Fruit fly (Drosophila melanogaster) whole organism, embryonic: ENCODE data around the gene CG13031.
A peak's percentile ranks its signal among the peaks of the same experiment; 100 is the strongest.

ENCODE experiments used
- Ada2b ChIP-seq: fragments of 200-800 bp; sonication (Bioruptor generic); IDR thresholded peaks from 2 replicates; pipeline ENCODE4 v1.3.6; 2022; ENCODE audit warnings: missing biosample characterization, missing genetic modification characterization
- Atf-2 ChIP-seq: fragments of 200-800 bp; sonication (Bioruptor generic); optimal IDR thresholded peaks from 2 replicates; lab custom pipeline; 2016; ENCODE audit warnings: missing biosample characterization, missing genetic modification characterization
- Atf6 ChIP-seq: fragments of 200-800 bp; sonication (Bioruptor generic); IDR thresholded peaks from 2 replicates; pipeline ENCODE4 v1.3.6; 2022; ENCODE audit warnings: missing biosample characterization, missing genetic modification characterization
- CG10462 ChIP-seq: fragments of 200-800 bp; sonication (Bioruptor generic); optimal IDR thresholded peaks from 2 replicates; lab custom pipeline; 2016; ENCODE audit warnings: missing biosample characterization, missing genetic modification characterization
- CG10959 ChIP-seq: fragments of 200-800 bp; sonication (Bioruptor generic); IDR thresholded peaks from 2 replicates; pipeline ENCODE4 v1.3.6; 2022; ENCODE audit warnings: missing biosample characterization, missing genetic modification characterization
- CG11695 ChIP-seq: fragments of 200-800 bp; sonication (Bioruptor generic); IDR thresholded peaks from 3 replicates; pipeline ENCODE4 v1.3.6; 2022; ENCODE audit warnings: missing biosample characterization, missing genetic modification characterization
- CG11723 ChIP-seq: fragments of 200-800 bp; sonication (Bioruptor generic); optimal IDR thresholded peaks from 2 replicates; lab custom pipeline; 2017; ENCODE audit warnings: missing biosample characterization, mild to moderate bottlenecking, missing genetic modification characterization
- CG32767 ChIP-seq: fragments of 200-800 bp; sonication (Bioruptor generic); IDR thresholded peaks from 2 replicates; pipeline ENCODE4 v1.3.6; 2022; ENCODE audit warnings: missing biosample characterization, missing genetic modification characterization
- CG32772 ChIP-seq: fragments of 200-800 bp; sonication (Bioruptor generic); IDR thresholded peaks from 2 replicates; pipeline ENCODE4 v1.3.6; 2022; ENCODE audit warnings: missing biosample characterization, missing genetic modification characterization
- CG34224 ChIP-seq: fragments of 200-800 bp; sonication (Bioruptor generic); IDR thresholded peaks from 3 replicates; pipeline ENCODE4 v1.3.6; 2022; ENCODE audit warnings: missing biosample characterization, missing genetic modification characterization; ENCODE audit not compliant: partially characterized antibody
- CG3838 ChIP-seq: fragments of 200-800 bp; sonication (Bioruptor generic); optimal IDR thresholded peaks from 3 replicates; lab custom pipeline; 2016; ENCODE audit warnings: missing biosample characterization, missing genetic modification characterization
- CG4424 ChIP-seq: fragments of 200-800 bp; sonication (Bioruptor generic); optimal IDR thresholded peaks from 3 replicates; lab custom pipeline; 2016; ENCODE audit warnings: missing biosample characterization, missing genetic modification characterization
- CG5180 ChIP-seq: fragments of 200-800 bp; sonication (Bioruptor generic); optimal IDR thresholded peaks from 3 replicates; lab custom pipeline; 2017; ENCODE audit warnings: missing biosample characterization, missing genetic modification characterization, mild to moderate bottlenecking, moderate library complexity, missing genetic modification reagents
- CG6272 ChIP-seq: fragments of 200-800 bp; sonication (Bioruptor generic); IDR thresholded peaks from 2 replicates; pipeline ENCODE4 v1.3.6; 2022; ENCODE audit warnings: missing biosample characterization, missing genetic modification characterization
- CG7271 ChIP-seq: fragments of 200-800 bp; sonication (Bioruptor generic); optimal IDR thresholded peaks from 2 replicates; lab custom pipeline; 2018; ENCODE audit warnings: missing biosample characterization, mild to moderate bottlenecking, missing genetic modification characterization, moderate library complexity
- CG8089 ChIP-seq: fragments of 200-800 bp; sonication (Bioruptor generic); optimal IDR thresholded peaks from 3 replicates; lab custom pipeline; 2016; ENCODE audit warnings: missing biosample characterization, missing genetic modification characterization
- CG9215 ChIP-seq: fragments of 200-800 bp; sonication (Bioruptor generic); IDR thresholded peaks from 2 replicates; pipeline ENCODE4 v1.3.6; 2022; ENCODE audit warnings: missing biosample characterization, missing genetic modification characterization
- CG9437 ChIP-seq: fragments of 200-800 bp; sonication (Bioruptor generic); optimal IDR thresholded peaks from 2 replicates; lab custom pipeline; 2018; ENCODE audit warnings: missing biosample characterization, mild to moderate bottlenecking, missing genetic modification characterization
- CrebB ChIP-seq: fragments of 200-800 bp; sonication (Bioruptor generic); optimal IDR thresholded peaks from 3 replicates; lab custom pipeline; 2018; ENCODE audit warnings: missing biosample characterization, mild to moderate bottlenecking, missing genetic modification characterization
- D19A ChIP-seq: fragments of 200-800 bp; optimal IDR thresholded peaks from 3 replicates; lab custom pipeline; 2019; ENCODE audit warnings: missing biosample characterization, mild to moderate bottlenecking, missing genetic modification characterization, moderate library complexity
- E2f2 ChIP-seq: fragments of 200-800 bp; sonication (Bioruptor generic); IDR thresholded peaks from 2 replicates; pipeline ENCODE4 v1.3.6; 2022; ENCODE audit warnings: missing biosample characterization, missing genetic modification characterization
- Fer3 ChIP-seq: fragments of 200-800 bp; sonication (Bioruptor generic); optimal IDR thresholded peaks from 2 replicates; lab custom pipeline; 2018; ENCODE audit warnings: missing biosample characterization, mild to moderate bottlenecking, missing genetic modification characterization, moderate library complexity
- Neu2 ChIP-seq: fragments of 200-800 bp; sonication (Bioruptor generic); optimal IDR thresholded peaks from 3 replicates; lab custom pipeline; 2016; ENCODE audit warnings: missing biosample characterization, missing genetic modification characterization, borderline replicate concordance
- ac ChIP-seq: fragments of 200-800 bp; sonication (Bioruptor generic); optimal IDR thresholded peaks from 3 replicates; lab custom pipeline; 2017; ENCODE audit warnings: missing biosample characterization, mild to moderate bottlenecking, missing genetic modification characterization
- az2 ChIP-seq: fragments of 200-800 bp; sonication (Bioruptor generic); optimal IDR thresholded peaks from 3 replicates; lab custom pipeline; 2016; ENCODE audit warnings: missing biosample characterization, missing genetic modification characterization
- btn ChIP-seq: fragments of 200-800 bp; sonication (Bioruptor generic); optimal IDR thresholded peaks from 2 replicates; lab custom pipeline; 2016; ENCODE audit warnings: missing biosample characterization, missing genetic modification characterization
- dan ChIP-seq: fragments of 200-800 bp; sonication (Bioruptor generic); IDR thresholded peaks from 2 replicates; pipeline ENCODE4 v1.3.6; 2022; ENCODE audit warnings: missing biosample characterization, missing genetic modification characterization
- dmrt11E ChIP-seq: fragments of 200-800 bp; sonication (Bioruptor generic); optimal IDR thresholded peaks from 3 replicates; lab custom pipeline; 2018; ENCODE audit warnings: missing biosample characterization, mild to moderate bottlenecking, missing genetic modification characterization, moderate library complexity
- dmrt99B ChIP-seq: fragments of 200-800 bp; sonication (Bioruptor generic); optimal IDR thresholded peaks from 2 replicates; lab custom pipeline; 2018; ENCODE audit warnings: missing biosample characterization, mild to moderate bottlenecking, missing genetic modification characterization, moderate library complexity
- gcm2 ChIP-seq: fragments of 200-800 bp; sonication (Bioruptor generic); optimal IDR thresholded peaks from 2 replicates; lab custom pipeline; 2016; ENCODE audit warnings: missing biosample characterization, missing genetic modification characterization
- grn ChIP-seq: fragments of 200-800 bp; sonication (Bioruptor generic); optimal IDR thresholded peaks from 3 replicates; lab custom pipeline; 2017; ENCODE audit warnings: missing biosample characterization, missing genetic modification characterization
- inv ChIP-seq: fragments of 200-800 bp; sonication (Bioruptor generic); IDR thresholded peaks from 2 replicates; pipeline ENCODE4 v1.3.6; 2022; ENCODE audit warnings: missing biosample characterization, missing genetic modification characterization; ENCODE audit not compliant: partially characterized antibody
- lilli ChIP-seq: fragments of 200-800 bp; sonication (Bioruptor generic); optimal IDR thresholded peaks from 3 replicates; lab custom pipeline; 2016; ENCODE audit warnings: missing biosample characterization, missing genetic modification characterization
- lov ChIP-seq, 2 experiments: fragments of 200-800 bp in 1 of 2; fragments of >200 bp in 1 of 2; sonication (Bioruptor generic) in 1 of 2; IDR thresholded peaks in 1 of 2; optimal IDR thresholded peaks in 1 of 2; 2 replicates in 1 of 2; 3 replicates in 1 of 2; pipeline versions ENCODE4 v1.3.6 to Lab custom; 2017 to 2022; ENCODE audit warnings: missing biosample characterization in 1 of 2, missing genetic modification characterization in 1 of 2
- mirr ChIP-seq: fragments of 200-800 bp; sonication (Bioruptor generic); optimal IDR thresholded peaks from 3 replicates; lab custom pipeline; 2018; ENCODE audit warnings: missing biosample characterization, mild to moderate bottlenecking, missing genetic modification characterization
- odd ChIP-seq: fragments of 200-800 bp; sonication (Bioruptor generic); optimal IDR thresholded peaks from 2 replicates; lab custom pipeline; 2017; ENCODE audit warnings: missing biosample characterization, mild to moderate bottlenecking, missing genetic modification characterization
- onecut ChIP-seq: fragments of 200-800 bp; sonication (Bioruptor generic); IDR thresholded peaks from 2 replicates; pipeline ENCODE4 v1.3.6; 2022; ENCODE audit warnings: missing biosample characterization, missing genetic modification characterization
- org-1 ChIP-seq: fragments of 200-800 bp; sonication (Bioruptor generic); optimal IDR thresholded peaks from 2 replicates; lab custom pipeline; 2017; ENCODE audit warnings: missing biosample characterization, missing genetic modification characterization
- peb ChIP-seq: fragments of 200-800 bp; sonication (Bioruptor generic); IDR thresholded peaks from 2 replicates; pipeline ENCODE4 v1.3.6; 2022; ENCODE audit warnings: missing biosample characterization, missing genetic modification characterization
- pho ChIP-seq: fragments of 200-800 bp; sonication (Bioruptor generic); optimal IDR thresholded peaks from 2 replicates; lab custom pipeline; 2016; ENCODE audit warnings: missing biosample characterization, missing genetic modification characterization
- phol ChIP-seq: fragments of 200-800 bp; sonication (Bioruptor generic); optimal IDR thresholded peaks from 3 replicates; lab custom pipeline; 2018; ENCODE audit warnings: missing biosample characterization, mild to moderate bottlenecking, missing genetic modification characterization, moderate library complexity
- prd ChIP-seq, 3 experiments: fragments of >200 bp in 2 of 3; fragments of 200-800 bp in 1 of 3; sonication (Bioruptor generic) in 1 of 3; optimal IDR thresholded peaks in 2 of 3; IDR thresholded peaks in 1 of 3; 2 replicates in 2 of 3; 3 replicates in 1 of 3; pipeline versions ENCODE4 v1.3.6 to Lab custom; 2017 to 2022; ENCODE audit warnings: missing biosample characterization in 1 of 3, missing genetic modification characterization in 1 of 3
- pros ChIP-seq: fragments of 200-800 bp; sonication (Bioruptor generic); optimal IDR thresholded peaks from 3 replicates; lab custom pipeline; 2019; ENCODE audit warnings: missing biosample characterization, mild to moderate bottlenecking, missing genetic modification characterization, moderate library complexity
- ro ChIP-seq: fragments of 200-800 bp; sonication (Bioruptor generic); IDR thresholded peaks from 2 replicates; pipeline ENCODE4 v1.3.6; 2022; ENCODE audit warnings: missing biosample characterization, missing genetic modification characterization
- sima ChIP-seq: fragments of 200-800 bp; sonication (Bioruptor generic); optimal IDR thresholded peaks from 2 replicates; lab custom pipeline; 2016; ENCODE audit warnings: missing biosample characterization, missing genetic modification characterization
- slou ChIP-seq: fragments of 200-800 bp; sonication (Bioruptor generic); optimal IDR thresholded peaks from 3 replicates; lab custom pipeline; 2016; ENCODE audit warnings: missing biosample characterization, missing genetic modification characterization
- sob ChIP-seq: fragments of 200-800 bp; sonication (Bioruptor generic); IDR thresholded peaks from 2 replicates; pipeline ENCODE4 v1.3.6; 2022; ENCODE audit warnings: missing biosample characterization, missing genetic modification characterization
- trh ChIP-seq: fragments of 200-800 bp; sonication (Bioruptor generic); optimal IDR thresholded peaks from 2 replicates; lab custom pipeline; 2016; ENCODE audit warnings: missing biosample characterization, missing genetic modification characterization
- wor ChIP-seq: fragments of 200-800 bp; sonication (Bioruptor generic); IDR thresholded peaks from 2 replicates; pipeline ENCODE4 v1.3.6; 2022; ENCODE audit warnings: missing biosample characterization, missing genetic modification characterization

Gene CG13031

DNA sequence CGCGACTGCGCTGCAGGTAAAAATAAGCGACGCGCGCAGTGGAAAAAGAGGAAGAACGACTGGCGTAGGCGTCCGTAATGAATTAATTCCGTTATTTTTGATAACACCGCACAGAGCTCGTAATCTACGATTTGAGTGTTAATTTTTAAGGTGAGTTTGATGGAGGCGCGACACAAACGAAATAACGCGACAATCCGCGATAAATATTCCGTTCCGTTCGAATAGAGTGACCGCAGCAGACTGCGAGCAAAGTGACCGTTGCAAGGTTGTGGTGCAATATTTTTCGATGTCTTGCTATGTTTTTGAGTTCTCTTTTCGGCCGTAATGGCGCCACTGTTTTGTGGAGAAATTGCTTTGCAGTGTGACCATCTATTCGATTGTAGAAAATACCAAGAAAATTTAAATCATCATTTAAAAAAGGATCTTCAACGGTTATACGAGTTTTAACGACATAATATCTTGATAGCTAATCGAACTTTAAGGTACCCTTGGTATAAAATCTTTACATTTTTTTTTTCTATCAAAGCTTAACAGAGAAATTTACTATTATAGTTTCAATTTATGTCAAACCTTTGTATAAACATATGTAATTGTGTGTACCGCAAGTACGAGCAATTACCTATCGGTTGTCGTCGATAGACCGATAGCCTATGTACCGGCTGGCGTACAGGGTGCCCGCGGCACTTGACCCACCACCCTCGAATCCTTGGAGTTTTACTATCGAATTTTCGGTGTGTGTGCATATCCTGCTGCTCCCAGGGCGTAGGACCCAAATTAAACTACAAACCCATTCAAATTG is 13.0 kb upstream of the CG13031 start, which contains the start of the genes CG43954, Lasp and Dab (continued):
- no peak for TF ChIP-seq CG9437
- peak; percentile 25 for TF ChIP-seq CG8089 (GFP tag; lab: Kevin White, UChicago)
- no peak for TF ChIP-seq lov (optimal IDR thresholded peaks at IDR 0.05; lab: Kevin White, UChicago)
- TF ChIP-seq lov (GFP tag; IDR thresholded peaks at IDR 0.05; lab: Robert Waterston, UW) = 0 out of 3 replicates have a peak, but pooled peaks have one; percentile 40
- TF ChIP-seq gcm2 (GFP tag; lab: Kevin White, UChicago) = no peak
- TF ChIP-seq CG11695 (GFP tag; lab: Robert Waterston, UW) = no peak
- TF ChIP-seq ac (GFP tag; lab: Kevin White, UChicago) = peak; percentile 18
- peak; percentile 2 for TF ChIP-seq Fer3
- no peak for TF ChIP-seq Atf-2
- no peak for TF ChIP-seq dmrt11E
- TF ChIP-seq CG32767 (GFP tag; lab: Robert Waterston, UW) = no peak
- TF ChIP-seq dmrt99B = peak; percentile 9
- no peak for TF ChIP-seq pho (GFP tag; lab: Kevin White, UChicago)
- peak; percentile 61 for TF ChIP-seq mirr (GFP tag; lab: Kevin White, UChicago)
- peak; percentile 19; the same call in 1 of the 2 replicates for TF ChIP-seq sob (GFP tag; lab: Robert Waterston, UW)
- no peak for TF ChIP-seq Neu2
- TF ChIP-seq odd = peak; percentile 28
- TF ChIP-seq btn (GFP tag; lab: Kevin White, UChicago) = no peak
- TF ChIP-seq peb (GFP tag; lab: Robert Waterston, UW) = no peak
- TF ChIP-seq org-1 (GFP tag; lab: Kevin White, UChicago) = peak; percentile 41
- no peak for TF ChIP-seq CG34224 (GFP tag; lab: Robert Waterston, UW)
- TF ChIP-seq trh (GFP tag; lab: Kevin White, UChicago) = no peak
- TF ChIP-seq dan = no peak
- TF ChIP-seq lilli (GFP tag; lab: Kevin White, UChicago) = no peak
- no peak for TF ChIP-seq CG7271
- TF ChIP-seq grn (GFP tag; lab: Kevin White, UChicago) = peak; percentile 32
- no peak for TF ChIP-seq CG6272 (GFP tag; lab: Robert Waterston, UW)
- TF ChIP-seq onecut (GFP tag; lab: Robert Waterston, UW) = peak; percentile 37; the same call in 1 of the 2 replicates
- TF ChIP-seq az2 (GFP tag; lab: Kevin White, UChicago) = peak; percentile 31
- peak; percentile 62 for TF ChIP-seq CrebB (tag; lab: Kevin White, UChicago)
- 0 out of 2 replicates have a peak, but pooled peaks have one; percentile 7 for TF ChIP-seq inv (GFP tag; lab: Robert Waterston, UW)
- no peak for TF ChIP-seq ro (GFP tag; lab: Robert Waterston, UW)
- TF ChIP-seq Ada2b (GFP tag; lab: Robert Waterston, UW) = peak; percentile 7; the same call in 1 of the 2 replicates
- TF ChIP-seq CG4424 (GFP tag; lab: Kevin White, UChicago) = peak; percentile 16
- TF ChIP-seq wor (GFP tag; lab: Robert Waterston, UW) = no peak
- TF ChIP-seq CG32772 = no peak
- TF ChIP-seq phol (tag; lab: Kevin White, UChicago) = peak; percentile 35
- no peak for TF ChIP-seq D19A
- no peak for TF ChIP-seq prd (optimal IDR thresholded peaks at IDR 0.05; lab: Kevin White, UChicago)
- TF ChIP-seq prd (GFP tag; IDR thresholded peaks at IDR 0.05; lab: Robert Waterston, UW) = no peak
- TF ChIP-seq CG3838 (GFP tag; lab: Kevin White, UChicago) = no peak
- peak; percentile 3 for TF ChIP-seq CG11723 (GFP tag; lab: Kevin White, UChicago)
- peak; percentile 80 for TF ChIP-seq E2f2 (GFP tag; lab: Robert Waterston, UW)
- TF ChIP-seq pros (GFP tag; lab: Kevin White, UChicago) = no peak
- TF ChIP-seq CG10462 (GFP tag; lab: Kevin White, UChicago) = peak; percentile 4
- TF ChIP-seq CG5180 = no peak
- peak; percentile 68 for TF ChIP-seq Atf6 (GFP tag; lab: Robert Waterston, UW)
- no peak for TF ChIP-seq sima (GFP tag; lab: Kevin White, UChicago)
- TF ChIP-seq slou = no peak
- TF ChIP-seq CG10959 (GFP tag; lab: Robert Waterston, UW) = no peak
- no peak for TF ChIP-seq CG9215 (GFP tag; lab: Robert Waterston, UW)
